Worm (Caenorhabditis elegans): ENCODE data around the gene Y37E11AL.1.

ce11 chrIV:3661117-3661634, 48.1 kb upstream of the Y37E11AL.1 start:
- TF ChIP-seq pes-1 (GFP tag; IDR thresholded peaks at IDR 0.05): no peak
- no peak for TF ChIP-seq ama-1 (optimal IDR thresholded peaks at IDR 0.05)
- no peak for TF ChIP-seq ceh-13 (GFP tag; optimal IDR thresholded peaks at IDR 0.05)
- TF ChIP-seq scrt-1 (GFP tag; IDR thresholded peaks at IDR 0.05): no peak
- no peak for TF ChIP-seq hmg-4 (GFP tag; optimal IDR thresholded peaks at IDR 0.05)
- TF ChIP-seq F13C5.2 (tag; optimal IDR thresholded peaks at IDR 0.05): no peak
- TF ChIP-seq flt-1 (GFP tag; IDR thresholded peaks at IDR 0.05): no peak
- no peak for TF ChIP-seq aly-1 (tag; optimal IDR thresholded peaks at IDR 0.05)
- TF ChIP-seq sea-1 (GFP tag; conservative IDR thresholded peaks at IDR 0.05): no peak
- no peak for TF ChIP-seq hmbx-1 (tag; optimal IDR thresholded peaks at IDR 0.05)
- TF ChIP-seq ets-7 (tag; optimal IDR thresholded peaks at IDR 0.05): no peak
- TF ChIP-seq tra-4 (tag; optimal IDR thresholded peaks at IDR 0.05): no peak
- TF ChIP-seq ceh-36 (tag; optimal IDR thresholded peaks at IDR 0.05): no peak
